Fruit fly (Drosophila melanogaster): ENCODE results near the gene tgy.

Gene tgy

DNA sequence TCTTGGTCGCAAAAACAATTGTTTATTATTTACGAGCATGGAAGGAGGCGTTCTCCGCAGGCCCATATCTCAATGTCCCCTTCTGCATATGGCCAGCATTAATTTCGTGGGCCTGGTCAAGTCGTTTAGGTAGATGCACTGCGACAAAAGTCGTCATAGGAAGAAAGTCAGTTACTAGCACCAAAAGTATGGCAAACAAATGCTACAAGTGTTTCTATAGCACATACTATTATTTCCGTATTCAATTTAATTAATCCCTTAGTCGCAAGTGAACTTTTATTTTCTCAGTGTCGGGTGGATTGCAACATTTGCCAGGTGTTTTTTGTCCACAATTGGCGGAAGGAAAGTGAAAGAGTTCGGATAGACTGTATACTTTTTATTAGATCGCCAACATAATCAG, 45.8 kb upstream of the tgy start (continued):
- TF ChIP-seq Myb (GFP tag; optimal IDR thresholded peaks at IDR 0.05) (no peak), her (GFP tag; optimal IDR thresholded peaks at IDR 0.05) (peak; percentile 18), btn (GFP tag; optimal IDR thresholded peaks at IDR 0.05) (no peak), Hand (GFP tag; optimal IDR thresholded peaks at IDR 0.05) (no peak), Tbp (GFP tag; optimal IDR thresholded peaks at IDR 0.05) (no peak), CG15514 (GFP tag; optimal IDR thresholded peaks at IDR 0.05) (no peak), lola (GFP tag; optimal IDR thresholded peaks at IDR 0.05) (no peak), CG18011 (GFP tag; optimal IDR thresholded peaks at IDR 0.05) (no peak), Adf1 (GFP tag; IDR thresholded peaks at IDR 0.05) (0 out of 2 replicates have a peak, but pooled peaks have one; percentile 8), tgo (GFP tag; IDR thresholded peaks at IDR 0.05) (no peak), croc (GFP tag; conservative IDR thresholded peaks at IDR 0.05) (no peak), CG10979 (tag; optimal IDR thresholded peaks at IDR 0.05) (no peak), sima (GFP tag; optimal IDR thresholded peaks at IDR 0.05) (no peak), pum (GFP tag; optimal IDR thresholded peaks at IDR 0.05) (no peak), CG10959 (GFP tag; IDR thresholded peaks at IDR 0.05) (no peak), sisA (GFP tag; IDR thresholded peaks at IDR 0.05) (0 out of 2 replicates have a peak, but pooled peaks have one; percentile 33), crp (GFP tag; optimal IDR thresholded peaks at IDR 0.05) (no peak), CG14441 (GFP tag; IDR thresholded peaks at IDR 0.05) (peak; percentile 19; the same call in 1 of the 2 replicates), Hr51 (GFP tag; optimal IDR thresholded peaks at IDR 0.05) (peak in 1 of 2 experiments; percentile 46), CG4404 (GFP tag; IDR thresholded peaks at IDR 0.05) (no peak), Camta (GFP tag; optimal IDR thresholded peaks at IDR 0.05) (no peak), CG1647 (GFP tag; optimal IDR thresholded peaks at IDR 0.05) (no peak), ewg (GFP tag; optimal IDR thresholded peaks at IDR 0.05) (no peak), chm (GFP tag; IDR thresholded peaks at IDR 0.05) (no peak), CG10565 (GFP tag; optimal IDR thresholded peaks at IDR 0.05) (no peak), row (GFP tag; IDR thresholded peaks at IDR 0.05) (peak; percentile 40; the same call in 1 of the 3 replicates), Atf6 (GFP tag; IDR thresholded peaks at IDR 0.05) (no peak), CG6689 (GFP tag; IDR thresholded peaks at IDR 0.05) (no peak), CG3847 (GFP tag; IDR thresholded peaks at IDR 0.05) (no peak), NC2β (GFP tag; optimal IDR thresholded peaks at IDR 0.05) (no peak), Xbp1 (GFP tag; optimal IDR thresholded peaks at IDR 0.05) (peak; percentile 29), Usf (GFP tag; optimal IDR thresholded peaks at IDR 0.05) (no peak), CG17829 (tag; optimal IDR thresholded peaks at IDR 0.05) (no peak), CG10147 (GFP tag; optimal IDR thresholded peaks at IDR 0.05) (no peak)

DNA sequence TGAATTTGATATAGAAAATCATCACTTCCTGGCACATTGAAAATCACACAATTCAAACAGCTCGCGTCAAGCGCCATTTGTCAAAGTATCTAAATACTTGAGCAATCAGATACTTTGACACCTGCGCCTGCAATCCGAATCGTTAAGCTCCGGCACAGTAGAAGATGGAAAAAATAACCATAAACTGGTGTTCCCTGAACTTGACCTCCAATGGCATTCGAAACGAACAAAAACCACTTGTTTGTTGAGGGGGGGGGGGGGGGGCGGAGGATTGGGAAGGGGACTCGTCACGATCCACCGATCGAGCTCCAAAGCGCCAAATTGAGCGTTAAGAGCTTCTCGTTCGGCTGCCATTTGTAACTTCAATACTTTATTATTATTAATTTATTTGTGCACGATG, 44.8 kb upstream of the tgy start:
- TF ChIP-seq cato (GFP tag; optimal IDR thresholded peaks at IDR 0.05; ENCODE audit: borderline replicate concordance) (no peak), gce (GFP tag; IDR thresholded peaks at IDR 0.05) (no peak), vfl (GFP tag; optimal IDR thresholded peaks at IDR 0.05) (no peak), corto (GFP tag; optimal IDR thresholded peaks at IDR 0.05) (no peak), D19B (GFP tag; optimal IDR thresholded peaks at IDR 0.05) (no peak), chinmo (GFP tag; IDR thresholded peaks at IDR 0.05; ENCODE audit: partially characterized antibody) (peak; percentile 83), sd (tag; optimal IDR thresholded peaks at IDR 0.05) (peak; percentile 71), CG1647 (GFP tag; optimal IDR thresholded peaks at IDR 0.05) (no peak), abd-A (tag; optimal IDR thresholded peaks at IDR 0.05) (no peak), maf-S (GFP tag; optimal IDR thresholded peaks at IDR 0.05) (no peak), CG8388 (GFP tag; optimal IDR thresholded peaks at IDR 0.05) (no peak), CG15514 (GFP tag; optimal IDR thresholded peaks at IDR 0.05) (no peak), CG6689 (GFP tag; IDR thresholded peaks at IDR 0.05) (no peak), z (GFP tag; IDR thresholded peaks at IDR 0.05) (no peak), CG3847 (GFP tag; IDR thresholded peaks at IDR 0.05) (no peak), emc (GFP tag; optimal IDR thresholded peaks at IDR 0.05) (no peak), ssp (GFP tag; IDR thresholded peaks at IDR 0.05) (no peak), ttk (GFP tag; IDR thresholded peaks at IDR 0.05) (no peak), pnt (GFP tag; optimal IDR thresholded peaks at IDR 0.05) (no peak), CG12769 (tag; optimal IDR thresholded peaks at IDR 0.05) (peak; percentile 19), crol (GFP tag; IDR thresholded peaks at IDR 0.05) (peak; percentile 62), tap (tag; optimal IDR thresholded peaks at IDR 0.05) (no peak)
